Fruit fly (Drosophila melanogaster) S2 (cell line): ENCODE data around the gene Sfp24Bc.

Experiments used
- CG8478 ChIP-seq: fragments of >200 bp; optimal IDR thresholded peaks from 2 replicates; lab custom pipeline; 2018
- CTCF ChIP-seq, 2 experiments: fragments of >200 bp; optimal IDR thresholded peaks; 2 replicates each; lab custom pipeline; 2018

DNA sequence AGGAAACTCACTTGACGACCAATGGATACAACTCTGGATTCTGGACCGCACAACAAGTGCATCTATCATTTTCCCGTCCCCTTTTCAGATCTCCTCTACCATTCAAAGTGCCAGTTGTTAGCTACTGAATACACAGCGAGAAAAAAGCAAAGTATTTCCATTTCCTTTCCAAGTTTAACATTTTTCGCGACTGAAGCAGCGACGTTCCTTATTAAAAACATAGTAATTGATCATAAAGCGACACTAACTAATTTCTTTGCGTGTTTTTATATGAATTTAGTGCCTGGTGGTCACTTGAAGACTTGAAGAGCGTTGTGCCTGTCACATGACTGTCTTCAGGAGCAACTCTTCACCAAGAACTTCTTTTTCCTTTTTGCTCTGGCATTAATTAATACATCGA, 25.0 kb downstream of the Sfp24Bc start:
- TF ChIP-seq CTCF (optimal IDR thresholded peaks at IDR 0.05; lab: Kevin White, UChicago) (no peak), CG8478 (lab: Kevin White, UChicago) (no peak)
